Fruit fly (Drosophila melanogaster) whole organism, wandering third instar larva: ENCODE data around the gene CG14125.

Experiments
- Abd-B ChIP-seq: fragments of >200 bp; optimal IDR thresholded peaks from 2 replicates; lab custom pipeline; 2017; ENCODE audit warnings: missing biosample characterization, missing genetic modification characterization
- CG9705 ChIP-seq: fragments of 200-800 bp; sonication (Bioruptor generic); optimal IDR thresholded peaks from 2 replicates; lab custom pipeline; 2018; ENCODE audit warnings: missing biosample characterization, mild to moderate bottlenecking, missing genetic modification characterization
- CrebA ChIP-seq: fragments of 200-800 bp; sonication (Bioruptor generic); optimal IDR thresholded peaks from 2 replicates; lab custom pipeline; 2016; ENCODE audit warnings: missing biosample characterization, mild to moderate bottlenecking, missing genetic modification characterization, borderline replicate concordance
- Dfd ChIP-seq: fragments of >200 bp; optimal IDR thresholded peaks from 2 replicates; lab custom pipeline; 2017; ENCODE audit warnings: missing biosample characterization, missing genetic modification characterization
- Dif ChIP-seq: fragments of 200-275, 200-300 bp; sonication (Bioruptor generic); optimal IDR thresholded peaks from 2 replicates; lab custom pipeline; 2018; ENCODE audit warnings: missing biosample characterization, missing genetic modification characterization; ENCODE audit not compliant: partially characterized antibody
- GATAd ChIP-seq: sonication (Bioruptor generic); optimal IDR thresholded peaks from 2 replicates; lab custom pipeline; 2016; ENCODE audit warnings: missing biosample characterization, missing genetic modification characterization
- HLH106 ChIP-seq: fragments of 200-800 bp; optimal IDR thresholded peaks from 3 replicates; lab custom pipeline; 2019; ENCODE audit warnings: missing biosample characterization, mild to moderate bottlenecking, missing genetic modification characterization, moderate library complexity
- Hnf4 ChIP-seq: fragments of 200-800 bp; sonication (Bioruptor generic); optimal IDR thresholded peaks from 2 replicates; lab custom pipeline; 2016; ENCODE audit warnings: missing biosample characterization, mild to moderate bottlenecking, missing genetic modification characterization
- Hr78 ChIP-seq: fragments of >200 bp; optimal IDR thresholded peaks from 2 replicates; lab custom pipeline; 2017; ENCODE audit warnings: missing biosample characterization, missing genetic modification characterization
- Jra ChIP-seq: sonication (Bioruptor generic); optimal IDR thresholded peaks from 2 replicates; lab custom pipeline; 2016; ENCODE audit warnings: missing biosample characterization, missing genetic modification characterization
- Mio ChIP-seq: sonication (Bioruptor generic); optimal IDR thresholded peaks from 2 replicates; lab custom pipeline; 2016; ENCODE audit warnings: missing biosample characterization, missing genetic modification characterization
- Myc ChIP-seq: fragments of >200 bp; optimal IDR thresholded peaks from 2 replicates; lab custom pipeline; 2017
- N ChIP-seq: fragments of >200 bp; optimal IDR thresholded peaks from 2 replicates; lab custom pipeline; 2018; ENCODE audit warnings: missing biosample characterization, missing external identifiers, missing genetic modification characterization
- OdsH ChIP-seq: fragments of 200-800 bp; sonication (Bioruptor generic); optimal IDR thresholded peaks from 2 replicates; lab custom pipeline; 2016; ENCODE audit warnings: missing biosample characterization, mild to moderate bottlenecking, missing genetic modification characterization
- Rel ChIP-seq, 2 experiments: fragments of 200-800 bp; sonication (Bioruptor generic) in 1 of 2; optimal IDR thresholded peaks; 2 replicates in 1 of 2; 3 replicates in 1 of 2; lab custom pipeline; 2016 to 2019; ENCODE audit warnings: mild to moderate bottlenecking in 2 of 2, missing biosample characterization in 2 of 2, missing genetic modification characterization in 2 of 2, moderate library complexity in 1 of 2
- Sp1 ChIP-seq: fragments of 200-800 bp; sonication (Bioruptor generic); optimal IDR thresholded peaks from 3 replicates; lab custom pipeline; 2019; ENCODE audit warnings: missing biosample characterization, mild to moderate bottlenecking, missing genetic modification characterization, moderate library complexity
- Vsx2 ChIP-seq: fragments of 200-300, 225-300 bp; sonication (Bioruptor generic); optimal IDR thresholded peaks from 2 replicates; lab custom pipeline; 2018; ENCODE audit warnings: missing biosample characterization, missing genetic modification characterization; ENCODE audit not compliant: partially characterized antibody
- br ChIP-seq: fragments of 200-800 bp; sonication (Bioruptor generic); optimal IDR thresholded peaks from 2 replicates; lab custom pipeline; 2016; ENCODE audit warnings: missing biosample characterization, missing genetic modification characterization
- brk ChIP-seq: fragments of 200-800 bp; sonication (Bioruptor generic); optimal IDR thresholded peaks from 2 replicates; lab custom pipeline; 2016; ENCODE audit warnings: missing biosample characterization, mild to moderate bottlenecking, missing genetic modification characterization
- dl ChIP-seq, 2 experiments: fragments of 175-275, 200-275 bp in 1 of 2; fragments of 200-275 bp in 1 of 2; sonication (Bioruptor generic); optimal IDR thresholded peaks; lab custom pipeline; 2018; ENCODE audit warnings: mild to moderate bottlenecking in 2 of 2, missing biosample characterization in 2 of 2, missing genetic modification characterization in 2 of 2, moderate library complexity in 2 of 2; ENCODE audit not compliant: partially characterized antibody in 2 of 2, insufficient read depth in 1 of 2
- dmrt93B ChIP-seq: fragments of 200-800 bp; sonication (Bioruptor generic); optimal IDR thresholded peaks from 2 replicates; lab custom pipeline; 2018; ENCODE audit warnings: missing biosample characterization, mild to moderate bottlenecking, missing genetic modification characterization
- dsf ChIP-seq: sonication (Bioruptor generic); optimal IDR thresholded peaks from 2 replicates; lab custom pipeline; 2016; ENCODE audit warnings: missing biosample characterization, missing genetic modification characterization, borderline replicate concordance
- ey ChIP-seq: fragments of 200-800 bp; sonication (Bioruptor generic); optimal IDR thresholded peaks from 2 replicates; lab custom pipeline; 2016; ENCODE audit warnings: missing biosample characterization, missing genetic modification characterization
- foxo ChIP-seq, 2 experiments: fragments of 200-800 bp; sonication (Bioruptor generic); optimal IDR thresholded peaks; 2 replicates in 1 of 2; 3 replicates in 1 of 2; lab custom pipeline; 2016 to 2017; ENCODE audit warnings: missing biosample characterization in 2 of 2, missing genetic modification characterization in 2 of 2
- fru ChIP-seq: fragments of 200-800 bp; sonication (Bioruptor generic); optimal IDR thresholded peaks from 3 replicates; lab custom pipeline; 2016; ENCODE audit warnings: missing biosample characterization, mild to moderate bottlenecking, missing genetic modification characterization
- h ChIP-seq: fragments of 200-800 bp; sonication (Bioruptor generic); optimal IDR thresholded peaks from 3 replicates; lab custom pipeline; 2016; ENCODE audit warnings: missing biosample characterization, mild to moderate bottlenecking, missing genetic modification characterization
- jim ChIP-seq: fragments of 175-275, 200-325 bp; sonication (Bioruptor generic); optimal IDR thresholded peaks from 2 replicates; lab custom pipeline; 2016; ENCODE audit warnings: missing biosample characterization, mild to moderate bottlenecking, missing genetic modification characterization
- lola ChIP-seq: fragments of >200 bp; optimal IDR thresholded peaks from 2 replicates; lab custom pipeline; 2017; ENCODE audit warnings: missing biosample characterization, missing genetic modification characterization
- psq ChIP-seq: fragments of 200-800 bp; sonication (Bioruptor generic); optimal IDR thresholded peaks from 3 replicates; lab custom pipeline; 2017; ENCODE audit warnings: missing biosample characterization, mild to moderate bottlenecking, missing genetic modification characterization, moderate library complexity
- rgr ChIP-seq: fragments of 200-800 bp; sonication (Bioruptor generic); optimal IDR thresholded peaks from 3 replicates; lab custom pipeline; 2016; ENCODE audit warnings: missing biosample characterization, mild to moderate bottlenecking, missing genetic modification characterization
- sage ChIP-seq: fragments of 200-800 bp; sonication (Bioruptor generic); optimal IDR thresholded peaks from 2 replicates; lab custom pipeline; 2016; ENCODE audit warnings: missing biosample characterization, mild to moderate bottlenecking, missing genetic modification characterization
- tai ChIP-seq: sonication (Bioruptor generic); optimal IDR thresholded peaks from 2 replicates; lab custom pipeline; 2016; ENCODE audit warnings: missing biosample characterization, missing genetic modification characterization
- usp ChIP-seq: fragments of >200 bp; optimal IDR thresholded peaks from 2 replicates; lab custom pipeline; 2017; ENCODE audit warnings: missing biosample characterization, missing genetic modification characterization
- woc ChIP-seq: sonication (Bioruptor generic); optimal IDR thresholded peaks from 2 replicates; lab custom pipeline; 2016; ENCODE audit warnings: missing biosample characterization, mild to moderate bottlenecking, missing genetic modification characterization

The CG14125 gene

dm6 chr3L:11974605-11975004 lies at the start of gene CG14125:
Gene CG14125 (plus strand): TSS chr3L:11974905.
- TF ChIP-seq Dfd (no peak), Sp1 (GFP tag; lab: Kevin White, UChicago) (no peak), dl (GFP tag; optimal IDR thresholded peaks at IDR 0.05; lab: Kevin White, UChicago; ENCODE audit: insufficient read depth in 1 of 2, partially characterized antibody in 2 of 2) (no peak), tai (GFP tag; lab: Kevin White, UChicago) (no peak), sage (GFP tag; lab: Kevin White, UChicago) (no peak), foxo (GFP tag; optimal IDR thresholded peaks at IDR 0.05; lab: Kevin White, UChicago) (no peak), br (GFP tag; lab: Kevin White, UChicago) (no peak), ey (no peak), jim (GFP tag; lab: Kevin White, UChicago) (no peak), lola (no peak), Jra (GFP tag; lab: Kevin White, UChicago) (no peak)

- TF ChIP-seq Vsx2 (no peak), woc (GFP tag; lab: Kevin White, UChicago) (no peak), tai (GFP tag; lab: Kevin White, UChicago) (no peak), rgr (GFP tag; lab: Kevin White, UChicago) (no peak), lola (no peak), Mio (GFP tag; lab: Kevin White, UChicago) (no peak), GATAd (no peak)
Measured at dm6 chr3L:11925382-11925781, 49.3 kb upstream of the CG14125 start.

dm6 chr3L:11927287-11927743 lies 47.4 kb upstream of the CG14125 start, which contains the start of gene byn:
Gene byn (plus strand): TSS chr3L:11927693.
- TF ChIP-seq brk (GFP tag; lab: Kevin White, UChicago) (no peak), sage (GFP tag; lab: Kevin White, UChicago) (no peak), Rel (GFP tag; optimal IDR thresholded peaks at IDR 0.05; lab: Kevin White, UChicago) (no peak), Rel (tag; optimal IDR thresholded peaks at IDR 0.05; lab: Kevin White, UChicago) (no peak), lola (no peak), CG9705 (GFP tag; lab: Kevin White, UChicago) (no peak), woc (GFP tag; lab: Kevin White, UChicago) (no peak), Hnf4 (GFP tag; lab: Kevin White, UChicago) (no peak), fru (no peak), Abd-B (GFP tag; lab: Kevin White, UChicago) (no peak), br (GFP tag; lab: Kevin White, UChicago) (no peak), tai (GFP tag; lab: Kevin White, UChicago) (no peak), dmrt93B (GFP tag; lab: Kevin White, UChicago) (no peak), Mio (GFP tag; lab: Kevin White, UChicago) (no peak), Hr78 (GFP tag; lab: Kevin White, UChicago) (no peak), psq (GFP tag; lab: Kevin White, UChicago) (no peak), Myc (lab: Kevin White, UChicago) (no peak), OdsH (GFP tag; lab: Kevin White, UChicago) (no peak), Sp1 (GFP tag; lab: Kevin White, UChicago) (no peak), dsf (GFP tag; lab: Kevin White, UChicago) (no peak)

- TF ChIP-seq h (GFP tag; lab: Kevin White, UChicago) (no peak), usp (GFP tag; lab: Kevin White, UChicago) (no peak), woc (GFP tag; lab: Kevin White, UChicago) (no peak), CrebA (no peak), Dif (GFP tag; lab: Kevin White, UChicago) (no peak), HLH106 (no peak), tai (GFP tag; lab: Kevin White, UChicago) (no peak), GATAd (no peak), Jra (GFP tag; lab: Kevin White, UChicago) (no peak), rgr (GFP tag; lab: Kevin White, UChicago) (no peak), Sp1 (GFP tag; lab: Kevin White, UChicago) (no peak), N (no peak)
Measured at dm6 chr3L:11931619-11932018, 43.1 kb upstream of the CG14125 start.
